Fruit fly (Drosophila melanogaster) whole organism, larva: ENCODE measurements around the gene Sfxn2.

Experiments used
- noc ChIP-seq: fragments of 200-800 bp; sonication (Bioruptor generic); optimal IDR thresholded peaks from 3 replicates; lab custom pipeline; 2019; ENCODE audit warnings: missing biosample characterization, mild to moderate bottlenecking, missing genetic modification characterization, moderate library complexity

Gene Sfxn2

dm6 chr3L:19051926-19052325 is 11.0 kb upstream of the Sfxn2 start, which contains the start of gene Acp76A:
Gene Acp76A (minus strand): TSS chr3L:19052026.
- no peak for TF ChIP-seq noc (tag; lab: Kevin White, UChicago)

dm6 chr3L:19053339-19053818 is 9.6 kb upstream of the Sfxn2 start, which contains the start of gene CG43407:
Gene CG43407 (minus strand): TSS chr3L:19053389.
- TF ChIP-seq noc (tag; lab: Kevin White, UChicago) = no peak

dm6 chr3L:19054266-19054665 is 8.7 kb upstream of the Sfxn2 start:
- TF ChIP-seq noc (tag; lab: Kevin White, UChicago) = no peak

dm6 chr3L:19055064-19055463 is 7.9 kb upstream of the Sfxn2 start:
- TF ChIP-seq noc (tag; lab: Kevin White, UChicago) = no peak

- TF ChIP-seq noc (tag; lab: Kevin White, UChicago) = no peak
These were observed 6.1 kb upstream of the Sfxn2 start for dm6 chr3L:19056857-19057324.

- TF ChIP-seq noc (tag; lab: Kevin White, UChicago) = no peak
These were observed 4.1 kb upstream of the Sfxn2 start for dm6 chr3L:19058824-19059223.

dm6 chr3L:19063410-19063752 is 416 bp downstream of the Sfxn2 start:
- no peak for TF ChIP-seq noc (tag; lab: Kevin White, UChicago)

- TF ChIP-seq noc (tag; lab: Kevin White, UChicago) = no peak
These were observed 8.3 kb downstream of the Sfxn2 start for dm6 chr3L:19071173-19071844.

- peak; percentile 48 for TF ChIP-seq noc (tag; lab: Kevin White, UChicago)
These were observed 9.2 kb downstream of the Sfxn2 start for dm6 chr3L:19072177-19072603.

- TF ChIP-seq noc (tag; lab: Kevin White, UChicago) = no peak
These were observed 10.3 kb downstream of the Sfxn2 start for dm6 chr3L:19073029-19073908.

- TF ChIP-seq noc (tag; lab: Kevin White, UChicago) = no peak
These were observed 10.9 kb downstream of the Sfxn2 start for dm6 chr3L:19073909-19074239.

dm6 chr3L:19074673-19075402 is 11.9 kb downstream of the Sfxn2 start:
- no peak for TF ChIP-seq noc (tag; lab: Kevin White, UChicago)

- no peak for TF ChIP-seq noc (tag; lab: Kevin White, UChicago)
These were observed 13.0 kb downstream of the Sfxn2 start for dm6 chr3L:19075976-19076375.

- TF ChIP-seq noc (tag; lab: Kevin White, UChicago) = no peak
These were observed 15.5 kb downstream of the Sfxn2 start for dm6 chr3L:19078444-19078843.

dm6 chr3L:19079067-19079466 is 16.1 kb downstream of the Sfxn2 start:
- TF ChIP-seq noc (tag; lab: Kevin White, UChicago) = no peak
